Worm (Caenorhabditis elegans): ENCODE results near the gene parg-2.

parg-2 gene

ce11 chrIV:8743654-8744332 lies 28.9 kb upstream of the parg-2 start, which contains the start of gene F21D5.7 (continued):
- TF ChIP-seq Y67H2A.10 (GFP tag; conservative IDR thresholded peaks at IDR 0.05) (no peak), F57A8.1 (GFP tag; optimal IDR thresholded peaks at IDR 0.05) (no peak), unc-62 (GFP tag; optimal IDR thresholded peaks at IDR 0.05) (peak; percentile 24), nhr-120 (GFP tag; IDR thresholded peaks at IDR 0.05) (no peak), lsl-1 (GFP tag; optimal IDR thresholded peaks at IDR 0.05) (peak; percentile 55), lir-1 (GFP tag; conservative IDR thresholded peaks at IDR 0.05) (no peak), snpc-1.1 (tag; optimal IDR thresholded peaks at IDR 0.05; ENCODE audit: insufficient read depth) (no peak), nhr-80 (tag; optimal IDR thresholded peaks at IDR 0.05) (peak; percentile 67), hmg-1.2 (GFP tag; IDR thresholded peaks at IDR 0.05) (peak; percentile 52), ekl-4 (GFP tag; IDR thresholded peaks at IDR 0.05) (peak; percentile 68; the same call in 1 of the 2 replicates), atf-7 (tag; optimal IDR thresholded peaks at IDR 0.05) (peak; percentile 28), unc-130 (GFP tag; optimal IDR thresholded peaks at IDR 0.05) (no peak), madf-3 (GFP tag; IDR thresholded peaks at IDR 0.05) (no peak), dox-1 (GFP tag; IDR thresholded peaks at IDR 0.05) (peak; percentile 88), F52B5.7 (tag; optimal IDR thresholded peaks at IDR 0.05) (no peak), mel-28 (tag; optimal IDR thresholded peaks at IDR 0.05; ENCODE audit: borderline replicate concordance) (no peak), pbrm-1 (GFP tag; IDR thresholded peaks at IDR 0.05) (0 out of 2 replicates have a peak, but pooled peaks have one; percentile 64), fkh-3 (tag; optimal IDR thresholded peaks at IDR 0.05) (no peak), ccch-3 (GFP tag; optimal IDR thresholded peaks at IDR 0.05) (no peak), nhr-90 (tag; optimal IDR thresholded peaks at IDR 0.05) (no peak), repo-1 (tag; optimal IDR thresholded peaks at IDR 0.05) (peak; percentile 30), efl-1 (GFP tag; optimal IDR thresholded peaks at IDR 0.05) (peak; percentile 37), zim-3 (tag; optimal IDR thresholded peaks at IDR 0.05) (no peak), sea-2 (GFP tag; IDR thresholded peaks at IDR 0.05) (no peak), ztf-28 (GFP tag; IDR thresholded peaks at IDR 0.05) (no peak), attf-5 (GFP tag; optimal IDR thresholded peaks at IDR 0.05) (peak; percentile 90), mes-4 (tag; optimal IDR thresholded peaks at IDR 0.05) (no peak), Y56A3A.18 (GFP tag; IDR thresholded peaks at IDR 0.05) (no peak), aptf-2 (GFP tag; conservative IDR thresholded peaks at IDR 0.05) (no peak), Y53F4B.3 (GFP tag; IDR thresholded peaks at IDR 0.05) (no peak), snpc-4 (GFP tag; optimal IDR thresholded peaks at IDR 0.05) (no peak), snpc-4 (tag; optimal IDR thresholded peaks at IDR 0.05) (peak in 3 of 4 experiments; percentile 51 to 63 (median 59)), ztf-6 (GFP tag; IDR thresholded peaks at IDR 0.05) (no peak), F37B4.10 (GFP tag; IDR thresholded peaks at IDR 0.05) (no peak), F55B11.4 (tag; optimal IDR thresholded peaks at IDR 0.05; ENCODE audit: borderline replicate concordance, insufficient read depth) (no peak), T26A5.8 (tag; optimal IDR thresholded peaks at IDR 0.05) (no peak), C17E4.6 (GFP tag; IDR thresholded peaks at IDR 0.05) (no peak), F49E8.2 (tag; optimal IDR thresholded peaks at IDR 0.05; ENCODE audit: insufficient read depth) (no peak), bed-1 (GFP tag; IDR thresholded peaks at IDR 0.05) (no peak), F22D6.2 (tag; optimal IDR thresholded peaks at IDR 0.05) (no peak), ceh-58 (GFP tag; IDR thresholded peaks at IDR 0.05) (no peak), tlf-1 (GFP tag; optimal IDR thresholded peaks at IDR 0.05) (peak; percentile 60)
